Fruit fly (Drosophila melanogaster) whole organism, prepupa: Measurements from ENCODE around the gene mtTFB2.

Source experiments
- CG11762 ChIP-seq: fragments of 200-800 bp; sonication (Bioruptor generic); optimal IDR thresholded peaks from 3 replicates; lab custom pipeline; 2016; ENCODE audit warnings: missing biosample characterization, missing genetic modification characterization; ENCODE audit not compliant: insufficient read depth
- CG16779 ChIP-seq: fragments of 200-800 bp; sonication (Bioruptor generic); optimal IDR thresholded peaks from 3 replicates; lab custom pipeline; 2017; ENCODE audit warnings: missing biosample characterization, mild to moderate bottlenecking, missing genetic modification characterization
- CG6163 ChIP-seq: fragments of 200-800 bp; sonication (Bioruptor generic); IDR thresholded peaks from 3 replicates; pipeline ENCODE4 v1.3.6; 2022; ENCODE audit warnings: missing biosample characterization, missing genetic modification characterization
- Ets21C ChIP-seq: fragments of 200-800 bp; sonication (Bioruptor generic); optimal IDR thresholded peaks from 3 replicates; lab custom pipeline; 2016; ENCODE audit warnings: missing biosample characterization, missing genetic modification characterization
- salr ChIP-seq, 2 experiments: fragments of 200-800 bp; sonication (Bioruptor generic); optimal IDR thresholded peaks; 3 replicates each; lab custom pipeline; 2016 to 2018; ENCODE audit warnings: missing biosample characterization in 2 of 2, missing genetic modification characterization in 2 of 2, mild to moderate bottlenecking in 1 of 2
- spab ChIP-seq: fragments of 200-800 bp; sonication (Bioruptor generic); optimal IDR thresholded peaks from 2 replicates; lab custom pipeline; 2017; ENCODE audit warnings: missing biosample characterization, mild to moderate bottlenecking, missing genetic modification characterization, missing genetic modification reagents

DNA sequence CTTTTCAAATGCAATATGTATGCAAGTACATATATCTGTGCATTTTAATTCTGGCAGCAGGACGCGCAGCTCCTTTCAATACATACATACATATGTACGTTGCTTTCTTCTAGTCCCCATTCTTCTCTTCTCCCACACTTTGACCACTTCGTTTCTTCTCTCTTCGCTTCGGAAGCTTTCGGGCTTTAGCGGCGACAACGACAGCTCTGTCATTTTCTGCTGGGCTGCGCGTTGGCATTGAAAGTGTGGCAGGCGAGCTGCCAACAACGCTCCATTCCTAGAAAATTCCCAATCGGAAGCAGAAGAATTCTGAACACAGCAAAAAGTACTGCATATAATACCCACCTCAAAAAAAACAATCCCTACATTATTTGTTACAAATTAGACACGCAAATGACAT is 37.7 kb downstream of the mtTFB2 start:
- TF ChIP-seq Ets21C (GFP tag; lab: Kevin White, UChicago), result no peak
- no peak for TF ChIP-seq CG16779 (tag; lab: Kevin White, UChicago)
- TF ChIP-seq spab (GFP tag; lab: Kevin White, UChicago), result no peak
- no peak for TF ChIP-seq salr (GFP tag; optimal IDR thresholded peaks at IDR 0.05; lab: Kevin White, UChicago)
- TF ChIP-seq CG6163, result no peak
- TF ChIP-seq CG11762, result no peak
